Fruit fly (Drosophila melanogaster) whole organism, embryonic: ENCODE data around the gene CG2972.
A peak's percentile ranks its signal among the peaks of the same experiment; 100 is the strongest.

Experiments
- Ada2b ChIP-seq: fragments of 200-800 bp; sonication (Bioruptor generic); IDR thresholded peaks from 2 replicates; pipeline ENCODE4 v1.3.6; 2022; ENCODE audit warnings: missing biosample characterization, missing genetic modification characterization
- BEAF-32 ChIP-seq: fragments of 200-800 bp; sonication (Bioruptor generic); optimal IDR thresholded peaks from 3 replicates; lab custom pipeline; 2017; ENCODE audit warnings: missing biosample characterization, missing genetic modification characterization, mild to moderate bottlenecking, moderate library complexity, missing genetic modification reagents
- CG10209 ChIP-seq: fragments of 200-800 bp; sonication (Bioruptor generic); optimal IDR thresholded peaks from 3 replicates; lab custom pipeline; 2017; ENCODE audit warnings: missing biosample characterization, mild to moderate bottlenecking, missing genetic modification characterization, missing genetic modification reagents
- CG10654 ChIP-seq: fragments of 200-800 bp; sonication (Bioruptor generic); optimal IDR thresholded peaks from 2 replicates; lab custom pipeline; 2016; ENCODE audit warnings: missing biosample characterization, missing genetic modification characterization
- CG10959 ChIP-seq: fragments of 200-800 bp; sonication (Bioruptor generic); IDR thresholded peaks from 2 replicates; pipeline ENCODE4 v1.3.6; 2022; ENCODE audit warnings: missing biosample characterization, missing genetic modification characterization
- CG11093 ChIP-seq: fragments of 200-800 bp; sonication (Bioruptor generic); IDR thresholded peaks from 3 replicates; pipeline ENCODE4 v1.3.6; 2022; ENCODE audit warnings: missing biosample characterization, missing genetic modification characterization
- CG11696 ChIP-seq: fragments of 200-800 bp; sonication (Bioruptor generic); IDR thresholded peaks from 2 replicates; pipeline ENCODE4 v1.3.6; 2022; ENCODE audit warnings: missing biosample characterization, missing genetic modification characterization
- CG12391 ChIP-seq: fragments of 200-800 bp; sonication (Bioruptor generic); optimal IDR thresholded peaks from 3 replicates; lab custom pipeline; 2018; ENCODE audit warnings: missing biosample characterization, mild to moderate bottlenecking, missing genetic modification characterization, moderate library complexity
- CG13624 ChIP-seq: fragments of 200-800 bp; sonication (Bioruptor generic); optimal IDR thresholded peaks from 2 replicates; lab custom pipeline; 2016; ENCODE audit warnings: missing biosample characterization, missing genetic modification characterization
- CG15011 ChIP-seq: fragments of 200-800 bp; sonication (Bioruptor generic); optimal IDR thresholded peaks from 3 replicates; lab custom pipeline; 2018; ENCODE audit warnings: missing biosample characterization, mild to moderate bottlenecking, missing genetic modification characterization
- CG15479 ChIP-seq: fragments of 200-800 bp; sonication (Bioruptor generic); optimal IDR thresholded peaks from 3 replicates; lab custom pipeline; 2019; ENCODE audit warnings: missing biosample characterization, mild to moderate bottlenecking, missing genetic modification characterization, moderate library complexity
- CG15601 ChIP-seq: fragments of 200-800 bp; sonication (Bioruptor generic); optimal IDR thresholded peaks from 3 replicates; lab custom pipeline; 2019; ENCODE audit warnings: missing biosample characterization, mild to moderate bottlenecking, missing genetic modification characterization, moderate library complexity
- CG17361 ChIP-seq: fragments of 200-800 bp; sonication (Bioruptor generic); IDR thresholded peaks from 3 replicates; pipeline ENCODE4 v1.3.6; 2022; ENCODE audit warnings: missing biosample characterization, missing genetic modification characterization
- CG17385 ChIP-seq: fragments of 200-800 bp; sonication (Bioruptor generic); optimal IDR thresholded peaks from 3 replicates; lab custom pipeline; 2018; ENCODE audit warnings: missing biosample characterization, mild to moderate bottlenecking, missing genetic modification characterization
- CG2120 ChIP-seq: fragments of 200-800 bp; sonication (Bioruptor generic); optimal IDR thresholded peaks from 3 replicates; lab custom pipeline; 2016; ENCODE audit warnings: missing biosample characterization, missing genetic modification characterization
- CG2889 ChIP-seq: fragments of 200-800 bp; sonication (Bioruptor generic); IDR thresholded peaks from 3 replicates; pipeline ENCODE4 v1.3.6; 2022; ENCODE audit warnings: missing biosample characterization, missing genetic modification characterization
- CG30020 ChIP-seq: fragments of 200-800 bp; optimal IDR thresholded peaks from 2 replicates; lab custom pipeline; 2019; ENCODE audit warnings: missing biosample characterization, mild to moderate bottlenecking, missing genetic modification characterization, moderate library complexity
- CG30403 ChIP-seq: fragments of 200-800 bp; sonication (Bioruptor generic); optimal IDR thresholded peaks from 3 replicates; lab custom pipeline; 2016; ENCODE audit warnings: missing biosample characterization, missing genetic modification characterization
- CG31388 ChIP-seq: fragments of 200-800 bp; sonication (Bioruptor generic); optimal IDR thresholded peaks from 2 replicates; lab custom pipeline; 2016; ENCODE audit warnings: missing biosample characterization, missing genetic modification characterization
- CG7271 ChIP-seq: fragments of 200-800 bp; sonication (Bioruptor generic); optimal IDR thresholded peaks from 2 replicates; lab custom pipeline; 2018; ENCODE audit warnings: missing biosample characterization, mild to moderate bottlenecking, missing genetic modification characterization, moderate library complexity
- Gug ChIP-seq: fragments of 200-800 bp; sonication (Bioruptor generic); IDR thresholded peaks from 4 replicates; pipeline ENCODE4 v1.3.6; 2022; ENCODE audit warnings: missing biosample characterization, missing genetic modification characterization
- Hand ChIP-seq: fragments of 200-800 bp; sonication (Bioruptor generic); optimal IDR thresholded peaks from 2 replicates; lab custom pipeline; 2017; ENCODE audit warnings: mild to moderate bottlenecking, missing biosample characterization, missing genetic modification reagents, missing genetic modification characterization
- Hmr ChIP-seq: fragments of 200-800 bp; sonication (Bioruptor generic); optimal IDR thresholded peaks from 3 replicates; lab custom pipeline; 2017; ENCODE audit warnings: mild to moderate bottlenecking, missing biosample characterization, missing genetic modification reagents, missing genetic modification characterization
- Lhr ChIP-seq: fragments of 200-800 bp; sonication (Bioruptor generic); optimal IDR thresholded peaks from 3 replicates; lab custom pipeline; 2017; ENCODE audit warnings: mild to moderate bottlenecking, missing biosample characterization, missing genetic modification reagents, missing genetic modification characterization
- Mad ChIP-seq: fragments of 200-800 bp; sonication (Bioruptor generic); optimal IDR thresholded peaks from 2 replicates; lab custom pipeline; 2016; ENCODE audit warnings: missing biosample characterization, missing genetic modification characterization
- Mes4 ChIP-seq: fragments of 200-800 bp; sonication (Bioruptor generic); optimal IDR thresholded peaks from 2 replicates; lab custom pipeline; 2016; ENCODE audit warnings: missing biosample characterization, missing genetic modification characterization
- NC2α ChIP-seq: fragments of 200-800 bp; sonication (Bioruptor generic); optimal IDR thresholded peaks from 2 replicates; lab custom pipeline; 2016; ENCODE audit warnings: missing biosample characterization, missing genetic modification characterization
- Neu2 ChIP-seq: fragments of 200-800 bp; sonication (Bioruptor generic); optimal IDR thresholded peaks from 3 replicates; lab custom pipeline; 2016; ENCODE audit warnings: missing biosample characterization, missing genetic modification characterization, borderline replicate concordance
- Nf-YC ChIP-seq: fragments of 200-800 bp; optimal IDR thresholded peaks from 3 replicates; lab custom pipeline; 2019; ENCODE audit warnings: missing biosample characterization, mild to moderate bottlenecking, missing genetic modification characterization, moderate library complexity
- Scr ChIP-seq: fragments of 200-800 bp; sonication (Bioruptor generic); IDR thresholded peaks from 2 replicates; pipeline ENCODE4 v1.3.6; 2022; ENCODE audit warnings: missing biosample characterization, missing genetic modification characterization; ENCODE audit not compliant: partially characterized antibody
- Spps ChIP-seq: fragments of 200-800 bp; sonication (Bioruptor generic); optimal IDR thresholded peaks from 2 replicates; lab custom pipeline; 2018; ENCODE audit warnings: missing biosample characterization, mild to moderate bottlenecking, missing genetic modification characterization
- Ssrp ChIP-seq: fragments of 200-800 bp; sonication (Bioruptor generic); optimal IDR thresholded peaks from 2 replicates; lab custom pipeline; 2018; ENCODE audit warnings: missing biosample characterization, mild to moderate bottlenecking, missing genetic modification characterization, moderate library complexity
- cad ChIP-seq: fragments of >200 bp; optimal IDR thresholded peaks from 2 replicates; lab custom pipeline; 2017; ENCODE audit warnings: missing biosample characterization, missing genetic modification characterization
- chn ChIP-seq: fragments of 200-800 bp; sonication (Bioruptor generic); optimal IDR thresholded peaks from 2 replicates; lab custom pipeline; 2016; ENCODE audit warnings: missing biosample characterization, missing genetic modification characterization
- cwo ChIP-seq: fragments of 200-800 bp; sonication (Bioruptor generic); optimal IDR thresholded peaks from 3 replicates; lab custom pipeline; 2017; ENCODE audit warnings: missing biosample characterization, missing genetic modification characterization, mild to moderate bottlenecking, moderate library complexity, missing genetic modification reagents
- dimm ChIP-seq: fragments of 200-800 bp; sonication (Bioruptor generic); IDR thresholded peaks from 2 replicates; pipeline ENCODE4 v1.3.6; 2022; ENCODE audit warnings: missing biosample characterization, missing genetic modification characterization
- disco-r ChIP-seq: fragments of 200-800 bp; sonication (Bioruptor generic); optimal IDR thresholded peaks from 2 replicates; lab custom pipeline; 2016; ENCODE audit warnings: missing biosample characterization, missing genetic modification characterization
- gce ChIP-seq: fragments of 200-800 bp; sonication (Bioruptor generic); IDR thresholded peaks from 3 replicates; pipeline ENCODE4 v1.3.6; 2022; ENCODE audit warnings: missing biosample characterization, missing genetic modification characterization
- hbn ChIP-seq: fragments of 200-800 bp; sonication (Bioruptor generic); IDR thresholded peaks from 2 replicates; pipeline ENCODE4 v1.3.6; 2022; ENCODE audit warnings: missing biosample characterization, missing genetic modification characterization; ENCODE audit not compliant: partially characterized antibody
- lab ChIP-seq: fragments of 200-800 bp; sonication (Bioruptor generic); optimal IDR thresholded peaks from 3 replicates; lab custom pipeline; 2017; ENCODE audit warnings: missing biosample characterization, missing genetic modification characterization, mild to moderate bottlenecking, moderate library complexity, missing genetic modification reagents
- nom ChIP-seq: fragments of 200-800 bp; sonication (Bioruptor generic); optimal IDR thresholded peaks from 2 replicates; lab custom pipeline; 2017; ENCODE audit warnings: missing biosample characterization, missing genetic modification characterization, mild to moderate bottlenecking, moderate library complexity, missing genetic modification reagents
- rib ChIP-seq: fragments of 200-800 bp; sonication (Bioruptor generic); IDR thresholded peaks from 2 replicates; pipeline ENCODE4 v1.3.6; 2022; ENCODE audit warnings: missing biosample characterization, missing genetic modification characterization
- run ChIP-seq: fragments of 200-800 bp; sonication (Bioruptor generic); optimal IDR thresholded peaks from 3 replicates; lab custom pipeline; 2018; ENCODE audit warnings: missing biosample characterization, mild to moderate bottlenecking, missing genetic modification characterization
- scrt ChIP-seq: fragments of 200-800 bp; sonication (Bioruptor generic); optimal IDR thresholded peaks from 2 replicates; lab custom pipeline; 2018; ENCODE audit warnings: missing biosample characterization, mild to moderate bottlenecking, missing genetic modification characterization, moderate library complexity
- shn ChIP-seq: fragments of 200-800 bp; sonication (Bioruptor generic); optimal IDR thresholded peaks from 3 replicates; lab custom pipeline; 2016; ENCODE audit warnings: missing biosample characterization, missing genetic modification characterization
- stwl ChIP-seq: fragments of 200-800 bp; sonication (Bioruptor generic); optimal IDR thresholded peaks from 3 replicates; lab custom pipeline; 2018; ENCODE audit warnings: missing biosample characterization, mild to moderate bottlenecking, missing genetic modification characterization, moderate library complexity
- sug ChIP-seq: fragments of 200-800 bp; optimal IDR thresholded peaks from 2 replicates; lab custom pipeline; 2019; ENCODE audit warnings: missing biosample characterization, mild to moderate bottlenecking, missing genetic modification characterization, moderate library complexity
- twi ChIP-seq: fragments of 200-800 bp; optimal IDR thresholded peaks from 2 replicates; lab custom pipeline; 2019; ENCODE audit warnings: missing biosample characterization, mild to moderate bottlenecking, missing genetic modification characterization, moderate library complexity

CG2972 gene

DNA sequence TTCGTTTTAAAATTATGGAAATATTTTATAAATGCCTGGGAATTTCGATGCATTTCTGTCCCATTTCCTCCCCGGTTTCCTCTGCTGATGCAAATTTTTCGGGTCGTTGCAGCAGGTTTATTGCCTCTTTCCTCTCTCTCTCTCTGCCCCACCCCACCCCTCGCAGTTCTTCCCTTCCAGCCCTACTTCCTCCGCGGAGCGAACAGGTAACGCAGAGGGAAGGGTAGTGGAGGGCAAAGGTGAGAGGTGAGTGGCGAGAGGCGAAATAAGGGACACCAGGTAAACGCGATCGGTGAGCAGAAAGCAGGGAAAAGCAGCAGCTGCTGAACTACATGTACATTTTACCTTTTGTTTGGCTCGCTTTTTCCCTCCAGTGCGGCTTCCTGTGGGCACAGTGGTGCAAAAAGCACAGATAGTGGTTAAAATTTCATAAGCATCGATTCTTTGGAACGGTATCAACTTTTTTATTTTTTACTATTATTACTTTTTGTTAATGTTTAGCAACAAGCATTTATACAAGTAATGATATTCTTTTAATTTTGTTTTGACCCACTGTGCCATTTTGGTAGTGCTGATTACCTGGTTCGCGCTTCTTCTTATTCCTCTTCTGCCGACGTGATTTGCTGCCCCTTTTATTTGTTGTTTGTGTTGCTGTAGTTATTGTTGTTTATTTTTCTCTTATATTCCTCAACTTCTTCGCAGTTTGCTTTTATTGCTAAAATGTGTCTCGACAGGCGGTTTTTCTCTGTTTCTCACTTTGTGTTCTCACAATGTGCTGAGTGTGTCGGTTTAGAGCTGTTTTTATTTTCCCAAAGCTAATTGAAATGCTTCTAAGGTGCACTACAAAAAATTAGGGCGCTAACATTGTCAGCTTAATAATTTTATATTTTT is 5.3 kb downstream of the CG2972 start (continued):
- no peak for TF ChIP-seq Neu2 (GFP tag; lab: Kevin White, UChicago)
- peak; percentile 30 for TF ChIP-seq Lhr (GFP tag; lab: Kevin White, UChicago)
- no peak for TF ChIP-seq rib
- peak; percentile 32 for TF ChIP-seq CG15601 (tag; lab: Kevin White, UChicago)
- peak; percentile 70 for TF ChIP-seq CG7271 (tag; lab: Kevin White, UChicago)
- peak; percentile 43 for TF ChIP-seq Spps (tag; lab: Kevin White, UChicago)
- no peak for TF ChIP-seq CG13624 (GFP tag; lab: Kevin White, UChicago)
- TF ChIP-seq scrt = no peak
- TF ChIP-seq CG2889 (GFP tag; lab: Robert Waterston, UW) = peak; percentile 29; the same call in 1 of the 3 replicates
- TF ChIP-seq nom = peak; percentile 62
- TF ChIP-seq CG11093 (GFP tag; lab: Robert Waterston, UW) = peak; percentile 55; the same call in 1 of the 3 replicates
- peak; percentile 47 for TF ChIP-seq CG2120 (GFP tag; lab: Kevin White, UChicago)
- TF ChIP-seq chn = peak; percentile 4
- peak; percentile 62; the same call in 1 of the 3 replicates for TF ChIP-seq gce
- no peak for TF ChIP-seq CG31388
- TF ChIP-seq dimm = no peak
- TF ChIP-seq Nf-YC (tag; lab: Kevin White, UChicago) = no peak
- TF ChIP-seq Hmr (GFP tag; lab: Kevin White, UChicago) = peak; percentile 48
- TF ChIP-seq run = no peak
- no peak for TF ChIP-seq twi (tag; lab: Kevin White, UChicago)
- TF ChIP-seq cwo = peak; percentile 28
- TF ChIP-seq stwl (tag; lab: Kevin White, UChicago) = peak; percentile 8
- no peak for TF ChIP-seq CG15011
- peak; percentile 79 for TF ChIP-seq CG17385 (GFP tag; lab: Kevin White, UChicago)
- peak; percentile 61 for TF ChIP-seq lab (GFP tag; lab: Kevin White, UChicago)
- TF ChIP-seq NC2α (GFP tag; lab: Kevin White, UChicago) = no peak
- TF ChIP-seq Ssrp (tag; lab: Kevin White, UChicago) = peak; percentile 59
- TF ChIP-seq CG15479 (GFP tag; lab: Kevin White, UChicago) = peak; percentile 73
- TF ChIP-seq Hand (GFP tag; lab: Kevin White, UChicago) = no peak
- peak; percentile 40; the same call in 1 of the 2 replicates for TF ChIP-seq CG11696 (GFP tag; lab: Robert Waterston, UW)
- TF ChIP-seq Mad (GFP tag; lab: Kevin White, UChicago) = peak; percentile 53
- peak; percentile 52 for TF ChIP-seq CG10209
- TF ChIP-seq CG12391 (tag; lab: Kevin White, UChicago) = peak; percentile 69
- TF ChIP-seq hbn (GFP tag; lab: Robert Waterston, UW) = no peak
- no peak for TF ChIP-seq BEAF-32 (GFP tag; lab: Kevin White, UChicago)
- peak; percentile 11 for TF ChIP-seq shn
- TF ChIP-seq Mes4 = no peak
- TF ChIP-seq Scr (GFP tag; lab: Robert Waterston, UW) = no peak; the same call in 1 of the 2 replicates
- TF ChIP-seq Gug = peak; percentile 34; the same call in 1 of the 4 replicates
- no peak for TF ChIP-seq disco-r (GFP tag; lab: Kevin White, UChicago)
- no peak for TF ChIP-seq sug (tag; lab: Kevin White, UChicago)
- peak; percentile 45 for TF ChIP-seq cad (GFP tag; lab: Kevin White, UChicago)
- TF ChIP-seq CG10654 (GFP tag; lab: Kevin White, UChicago) = no peak
- no peak for TF ChIP-seq CG30020 (tag; lab: Kevin White, UChicago)
- peak; percentile 80 for TF ChIP-seq Ada2b (GFP tag; lab: Robert Waterston, UW)
- peak; percentile 60; the same call in 2 of the 3 replicates for TF ChIP-seq CG17361 (GFP tag; lab: Robert Waterston, UW)
- peak; percentile 56 for TF ChIP-seq CG30403 (GFP tag; lab: Kevin White, UChicago)
- TF ChIP-seq CG10959 = peak; percentile 81
